Fruit fly (Drosophila melanogaster): ENCODE data around the gene escl.

escl gene

dm6 chr2L:11987945-11988344 is 2.8 kb upstream of the escl start, which contains the start of the genes CG6686 and CG34163 (continued):
- peak; percentile 34 for TF ChIP-seq CG10979 (tag; optimal IDR thresholded peaks at IDR 0.05)
- TF ChIP-seq CG10209 (GFP tag; optimal IDR thresholded peaks at IDR 0.05): no peak
- TF ChIP-seq fd64A (GFP tag; optimal IDR thresholded peaks at IDR 0.05): no peak
- TF ChIP-seq zfh1 (GFP tag; IDR thresholded peaks at IDR 0.05): peak; percentile 49; the same call in 1 of the 3 replicates
- 0 out of 2 replicates have a peak, but pooled peaks have one; percentile 18 for TF ChIP-seq stc (GFP tag; IDR thresholded peaks at IDR 0.05)
- no peak for TF ChIP-seq dimm (GFP tag; IDR thresholded peaks at IDR 0.05)
- no peak for TF ChIP-seq tap (tag; optimal IDR thresholded peaks at IDR 0.05)
- TF ChIP-seq Sry-δ (GFP tag; optimal IDR thresholded peaks at IDR 0.05): peak; percentile 43
- TF ChIP-seq stwl (tag; optimal IDR thresholded peaks at IDR 0.05): peak; percentile 63
- no peak for TF ChIP-seq Oli (tag; optimal IDR thresholded peaks at IDR 0.05)
- peak in 1 of 2 experiments; percentile 14 for TF ChIP-seq bsh (GFP tag; optimal IDR thresholded peaks at IDR 0.05)
- TF ChIP-seq lmd (GFP tag; IDR thresholded peaks at IDR 0.05): no peak; the same call in 1 of the 2 replicates
- no peak for TF ChIP-seq klu (GFP tag; IDR thresholded peaks at IDR 0.05)
- no peak for TF ChIP-seq ssp (GFP tag; IDR thresholded peaks at IDR 0.05)
- TF ChIP-seq Lhr (GFP tag; optimal IDR thresholded peaks at IDR 0.05): peak; percentile 64
- no peak for TF ChIP-seq CG10321 (GFP tag; IDR thresholded peaks at IDR 0.05)
- TF ChIP-seq ac (GFP tag; optimal IDR thresholded peaks at IDR 0.05): no peak
- TF ChIP-seq CG12744 (GFP tag; optimal IDR thresholded peaks at IDR 0.05): no peak
- no peak for TF ChIP-seq luna (GFP tag; optimal IDR thresholded peaks at IDR 0.05)
- no peak for TF ChIP-seq CG15011 (GFP tag; optimal IDR thresholded peaks at IDR 0.05)
- TF ChIP-seq knrl (GFP tag; IDR thresholded peaks at IDR 0.05; ENCODE audit: partially characterized antibody): 0 out of 3 replicates have a peak, but pooled peaks have one; percentile 21
- TF ChIP-seq Dref (GFP tag; IDR thresholded peaks at IDR 0.05): no peak
- peak; percentile 64 for TF ChIP-seq CG8924 (tag; optimal IDR thresholded peaks at IDR 0.05)
- TF ChIP-seq HmgZ (tag; optimal IDR thresholded peaks at IDR 0.05): peak; percentile 38
- peak; percentile 42; the same call in 1 of the 2 replicates for TF ChIP-seq sob (GFP tag; IDR thresholded peaks at IDR 0.05)
- TF ChIP-seq CG1603 (tag; optimal IDR thresholded peaks at IDR 0.05): peak; percentile 29
- TF ChIP-seq yki (optimal IDR thresholded peaks at IDR 0.05): peak; percentile 65
- peak; percentile 35 for TF ChIP-seq NfI (GFP tag; optimal IDR thresholded peaks at IDR 0.05)
- TF ChIP-seq CG6175 (GFP tag; IDR thresholded peaks at IDR 0.05): no peak
- no peak for TF ChIP-seq H2.0 (GFP tag; IDR thresholded peaks at IDR 0.05)
- TF ChIP-seq corto (GFP tag; optimal IDR thresholded peaks at IDR 0.05): no peak
- peak in 1 of 2 experiments; percentile 66 for TF ChIP-seq Pdp1 (GFP tag; optimal IDR thresholded peaks at IDR 0.05)
- no peak for TF ChIP-seq wdn (GFP tag; IDR thresholded peaks at IDR 0.05)
- no peak for TF ChIP-seq Atf6 (GFP tag; IDR thresholded peaks at IDR 0.05)
- no peak for TF ChIP-seq jigr1 (GFP tag; IDR thresholded peaks at IDR 0.05)
- TF ChIP-seq Mrtf (GFP tag; IDR thresholded peaks at IDR 0.05): no peak
- no peak for TF ChIP-seq seq (GFP tag; IDR thresholded peaks at IDR 0.05)
- TF ChIP-seq CG6813 (GFP tag; optimal IDR thresholded peaks at IDR 0.05): no peak
- TF ChIP-seq CG3838 (GFP tag; optimal IDR thresholded peaks at IDR 0.05): peak; percentile 7
- TF ChIP-seq CG9817 (tag; optimal IDR thresholded peaks at IDR 0.05): peak; percentile 13
- peak; percentile 87 for TF ChIP-seq Med (GFP tag)
- peak; percentile 51 for TF ChIP-seq CG4854 (GFP tag; optimal IDR thresholded peaks at IDR 0.05)
- TF ChIP-seq HmgD (GFP tag; optimal IDR thresholded peaks at IDR 0.05): peak; percentile 34
- no peak for TF ChIP-seq Neu2 (GFP tag; optimal IDR thresholded peaks at IDR 0.05; ENCODE audit: borderline replicate concordance)
- TF ChIP-seq CG9797 (GFP tag; optimal IDR thresholded peaks at IDR 0.05): peak; percentile 74
- TF ChIP-seq wor (GFP tag; IDR thresholded peaks at IDR 0.05): no peak
- peak; percentile 54 for TF ChIP-seq CG13894 (tag; optimal IDR thresholded peaks at IDR 0.05)
- TF ChIP-seq CG7556 (GFP tag; optimal IDR thresholded peaks at IDR 0.05): no peak
- peak; percentile 27; the same call in 1 of the 2 replicates for TF ChIP-seq Xrp1 (GFP tag; IDR thresholded peaks at IDR 0.05)
- TF ChIP-seq CG17359 (tag; optimal IDR thresholded peaks at IDR 0.05): peak; percentile 35
- peak; percentile 42 for TF ChIP-seq CG4820 (GFP tag; optimal IDR thresholded peaks at IDR 0.05)

Data from whole organism, embryonic.